Worm (Caenorhabditis elegans): ENCODE measurements around the gene nex-1.

nex-1 gene

ce11 chrIII:5196298-5197045, 28.9 kb upstream of the nex-1 start:
- TF ChIP-seq fos-1 (tag; optimal IDR thresholded peaks at IDR 0.05), result no peak
- no peak for TF ChIP-seq skn-1 (tag; optimal IDR thresholded peaks at IDR 0.05)
- no peak for TF ChIP-seq nhr-111 (GFP tag; optimal IDR thresholded peaks at IDR 0.05)
- peak; percentile 38 for TF ChIP-seq nhr-6 (tag; optimal IDR thresholded peaks at IDR 0.05)
- TF ChIP-seq duxl-1 (tag; optimal IDR thresholded peaks at IDR 0.05; ENCODE audit: poor library complexity), result peak; percentile 66
- no peak for TF ChIP-seq zag-1 (tag; optimal IDR thresholded peaks at IDR 0.05)
- no peak for TF ChIP-seq madf-5 (GFP tag; IDR thresholded peaks at IDR 0.05)
- TF ChIP-seq rbr-2 (tag; optimal IDR thresholded peaks at IDR 0.05), result peak; percentile 14
- TF ChIP-seq nhr-48 (tag; optimal IDR thresholded peaks at IDR 0.05), result peak; percentile 61
- TF ChIP-seq mxl-2 (GFP tag; conservative IDR thresholded peaks at IDR 0.05), result no peak
- TF ChIP-seq zip-11 (GFP tag; IDR thresholded peaks at IDR 0.05), result no peak
- TF ChIP-seq T20F7.1 (GFP tag; optimal IDR thresholded peaks at IDR 0.05), result peak; percentile 7
- no peak for TF ChIP-seq lsy-2 (tag; optimal IDR thresholded peaks at IDR 0.05)
- TF ChIP-seq mep-1 (tag; optimal IDR thresholded peaks at IDR 0.05), result peak; percentile 35
- TF ChIP-seq dmd-6 (GFP tag; IDR thresholded peaks at IDR 0.05), result peak; percentile 57
- TF ChIP-seq nhr-25 (tag; optimal IDR thresholded peaks at IDR 0.05; ENCODE audit: borderline replicate concordance, insufficient read depth), result peak; percentile 27
- peak; percentile 80 for TF ChIP-seq lin-38 (GFP tag; IDR thresholded peaks at IDR 0.05)
- TF ChIP-seq Y48G9A.11 (GFP tag; IDR thresholded peaks at IDR 0.05), result 0 out of 2 replicates have a peak, but pooled peaks have one; percentile 30
- TF ChIP-seq lim-7 (GFP tag; IDR thresholded peaks at IDR 0.05), result peak; percentile 58; the same call in 1 of the 2 replicates
- 0 out of 2 replicates have a peak, but pooled peaks have one; percentile 4 for TF ChIP-seq nhr-42 (GFP tag; IDR thresholded peaks at IDR 0.05)
- no peak for TF ChIP-seq sdz-12 (GFP tag; optimal IDR thresholded peaks at IDR 0.05)
- peak; percentile 83 for TF ChIP-seq nhr-102 (tag; optimal IDR thresholded peaks at IDR 0.05)
- peak; percentile 61 for TF ChIP-seq dve-1 (tag; optimal IDR thresholded peaks at IDR 0.05; ENCODE audit: insufficient read depth)
- 0 out of 2 replicates have a peak, but pooled peaks have one; percentile 7 for TF ChIP-seq egl-43 (GFP tag; IDR thresholded peaks at IDR 0.05)
- TF ChIP-seq ceh-82 (tag; optimal IDR thresholded peaks at IDR 0.05), result no peak
- no peak for TF ChIP-seq daf-16 (GFP tag; optimal IDR thresholded peaks at IDR 0.05)
- peak; percentile 54 for TF ChIP-seq daf-16 (tag; optimal IDR thresholded peaks at IDR 0.05)
- peak; percentile 34 for TF ChIP-seq gei-8 (GFP tag; optimal IDR thresholded peaks at IDR 0.05)
- TF ChIP-seq hlh-11 (tag; optimal IDR thresholded peaks at IDR 0.05), result peak; percentile 24
- no peak for TF ChIP-seq F26F4.8 (GFP tag; conservative IDR thresholded peaks at IDR 0.05)
- peak; percentile 54 for TF ChIP-seq lin-13 (GFP tag; optimal IDR thresholded peaks at IDR 0.05)
- no peak for TF ChIP-seq spr-3 (GFP tag; optimal IDR thresholded peaks at IDR 0.05)
- TF ChIP-seq daf-19 (GFP tag; conservative IDR thresholded peaks at IDR 0.05), result 0 out of 2 replicates have a peak, but pooled peaks have one; percentile 25
- peak; percentile 55 for TF ChIP-seq ama-1 (optimal IDR thresholded peaks at IDR 0.05)
- TF ChIP-seq php-3 (GFP tag; IDR thresholded peaks at IDR 0.05), result no peak
- TF ChIP-seq aha-1 (tag), result peak; percentile 97
- no peak for TF ChIP-seq lir-3 (tag; optimal IDR thresholded peaks at IDR 0.05)
- TF ChIP-seq hmg-1.1 (GFP tag; IDR thresholded peaks at IDR 0.05), result peak; percentile 29; the same call in 1 of the 2 replicates
- TF ChIP-seq T26A8.4 (GFP tag; IDR thresholded peaks at IDR 0.05), result peak; percentile 71
- TF ChIP-seq Y105C5A.15 (GFP tag; IDR thresholded peaks at IDR 0.05), result no peak
- peak in 1 of 2 experiments; percentile 60 for TF ChIP-seq unc-62 (GFP tag; optimal IDR thresholded peaks at IDR 0.05 in 1 of 2)
- TF ChIP-seq unc-62 (tag; optimal IDR thresholded peaks at IDR 0.05), result no peak
- no peak for TF ChIP-seq ceh-32 (tag; optimal IDR thresholded peaks at IDR 0.05; ENCODE audit: poor library complexity)
- peak; percentile 61 for TF ChIP-seq madf-9 (GFP tag; conservative IDR thresholded peaks at IDR 0.05)
- peak; percentile 0 for TF ChIP-seq nhr-77 (tag; optimal IDR thresholded peaks at IDR 0.05)
- TF ChIP-seq Y5F2A.4 (GFP tag; optimal IDR thresholded peaks at IDR 0.05), result no peak
- TF ChIP-seq mdt-29 (GFP tag; IDR thresholded peaks at IDR 0.05), result no peak; the same call in 1 of the 2 replicates
- TF ChIP-seq zfp-3 (GFP tag; conservative IDR thresholded peaks at IDR 0.05), result peak; percentile 90

Data from whole organism, L4 larva.